Fruit fly (Drosophila melanogaster) whole organism, adult: ENCODE results near the gene CG32100.

ENCODE experiments used
- CG11617 ChIP-seq: fragments of 200-800 bp; sonication (Bioruptor generic); optimal IDR thresholded peaks from 2 replicates; lab custom pipeline; 2017; ENCODE audit warnings: mild to moderate bottlenecking, missing biosample characterization, missing genetic modification reagents, missing genetic modification characterization
- CG12768 ChIP-seq: fragments of 200-800 bp; sonication (Bioruptor generic); optimal IDR thresholded peaks from 2 replicates; lab custom pipeline; 2017; ENCODE audit warnings: missing biosample characterization, missing genetic modification characterization, mild to moderate bottlenecking, moderate library complexity, missing genetic modification reagents
- CG14711 ChIP-seq: fragments of 200-800 bp; sonication (Bioruptor generic); optimal IDR thresholded peaks from 2 replicates; lab custom pipeline; 2018; ENCODE audit warnings: missing biosample characterization, mild to moderate bottlenecking, missing genetic modification characterization, moderate library complexity
- CG1620 ChIP-seq: fragments of 200-800 bp; sonication (Bioruptor generic); optimal IDR thresholded peaks from 2 replicates; lab custom pipeline; 2016; ENCODE audit warnings: missing biosample characterization, missing genetic modification characterization
- CG33017 ChIP-seq: fragments of 200-800 bp; sonication (Bioruptor generic); optimal IDR thresholded peaks from 2 replicates; lab custom pipeline; 2018; ENCODE audit warnings: missing biosample characterization, mild to moderate bottlenecking, missing genetic modification characterization, moderate library complexity
- CG5204 ChIP-seq: fragments of 200-800 bp; sonication (Bioruptor generic); optimal IDR thresholded peaks from 2 replicates; lab custom pipeline; 2016; ENCODE audit warnings: missing biosample characterization, missing genetic modification characterization
- CG7045 ChIP-seq: fragments of 200-800 bp; sonication (Bioruptor generic); optimal IDR thresholded peaks from 2 replicates; lab custom pipeline; 2017; ENCODE audit warnings: missing biosample characterization, mild to moderate bottlenecking, missing genetic modification characterization
- CG7101 ChIP-seq: fragments of 200-800 bp; sonication (Bioruptor generic); optimal IDR thresholded peaks from 2 replicates; lab custom pipeline; 2018; ENCODE audit warnings: missing biosample characterization, mild to moderate bottlenecking, missing genetic modification characterization, moderate library complexity
- Clk ChIP-seq: fragments of 200-800 bp; sonication (Bioruptor generic); optimal IDR thresholded peaks from 2 replicates; lab custom pipeline; 2017; ENCODE audit warnings: missing biosample characterization, missing genetic modification characterization
- Crg-1 ChIP-seq: fragments of 200-800 bp; sonication (Bioruptor generic); optimal IDR thresholded peaks from 2 replicates; lab custom pipeline; 2016; ENCODE audit warnings: missing biosample characterization, missing genetic modification characterization
- Hr96 ChIP-seq: fragments of 200-800 bp; sonication (Bioruptor generic); optimal IDR thresholded peaks from 2 replicates; lab custom pipeline; 2016; ENCODE audit warnings: missing biosample characterization, missing genetic modification characterization
- Mnt ChIP-seq: fragments of 200-800 bp; sonication (Bioruptor generic); optimal IDR thresholded peaks from 2 replicates; lab custom pipeline; 2016; ENCODE audit warnings: missing biosample characterization, mild to moderate bottlenecking, missing genetic modification characterization
- bab1 ChIP-seq: fragments of 200-800 bp; sonication (Bioruptor generic); optimal IDR thresholded peaks from 3 replicates; lab custom pipeline; 2019; ENCODE audit warnings: missing biosample characterization, mild to moderate bottlenecking, missing genetic modification characterization, moderate library complexity
- cic ChIP-seq: fragments of 200-800 bp; sonication (Bioruptor generic); optimal IDR thresholded peaks from 2 replicates; lab custom pipeline; 2017; ENCODE audit warnings: missing biosample characterization, mild to moderate bottlenecking, missing genetic modification characterization, moderate library complexity
- cnc ChIP-seq, 2 experiments: fragments of >200 bp; optimal IDR thresholded peaks; 2 replicates each; lab custom pipeline; 2017
- kay ChIP-seq: fragments of 200-800 bp; sonication (Bioruptor generic); peaks from one replicate; lab custom pipeline; 2016; ENCODE audit warnings: missing biosample characterization, missing genetic modification characterization, borderline replicate concordance
- ovo ChIP-seq: fragments of 200-800 bp; sonication (Bioruptor generic); optimal IDR thresholded peaks from 2 replicates; lab custom pipeline; 2016; ENCODE audit warnings: missing biosample characterization, missing genetic modification characterization
- pad ChIP-seq: fragments of 200-800 bp; sonication (Bioruptor generic); optimal IDR thresholded peaks from 3 replicates; lab custom pipeline; 2017; ENCODE audit warnings: missing biosample characterization, missing genetic modification characterization, mild to moderate bottlenecking, moderate library complexity, missing genetic modification reagents
- tj ChIP-seq: fragments of 200-800 bp; sonication (Bioruptor generic); optimal IDR thresholded peaks from 3 replicates; lab custom pipeline; 2017; ENCODE audit warnings: missing biosample characterization, mild to moderate bottlenecking, missing genetic modification characterization, moderate library complexity
- toe ChIP-seq: fragments of 200-800 bp; sonication (Bioruptor generic); optimal IDR thresholded peaks from 2 replicates; lab custom pipeline; 2016; ENCODE audit warnings: missing biosample characterization, missing genetic modification characterization

CG32100 gene

DNA sequence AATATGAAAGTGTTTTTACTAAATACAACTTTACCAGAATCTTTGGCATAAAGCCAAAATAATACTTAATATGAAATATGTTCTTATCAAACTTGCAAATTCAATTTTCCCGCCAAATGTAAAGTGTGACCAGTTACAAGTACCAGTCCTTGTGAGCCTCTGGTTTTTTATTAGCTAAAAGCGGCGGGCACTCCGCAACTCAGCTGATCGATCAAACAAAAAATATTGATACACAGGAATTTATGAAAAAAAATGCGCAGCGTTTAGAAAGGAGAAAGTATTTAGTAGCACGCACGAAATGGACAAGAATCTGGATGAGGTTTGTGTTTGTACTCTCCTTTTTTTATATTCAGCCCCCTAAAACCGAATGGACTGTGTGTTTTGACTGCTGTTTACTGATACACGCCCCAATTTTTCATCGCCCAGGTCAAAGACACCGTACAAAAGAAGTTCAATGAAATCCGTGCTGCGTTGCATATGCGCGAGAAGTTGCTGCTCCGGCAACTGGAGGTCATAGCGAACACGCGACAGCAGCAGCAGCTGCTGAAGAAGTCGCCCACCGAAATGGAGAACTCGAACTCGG is at the start of gene CG32100:
Gene CG32100, plus strand, starts transcription at position 197 of the 583 bp plus-strand sequence.
- TF ChIP-seq CG1620 (GFP tag; lab: Kevin White, UChicago) (no peak), cic (no peak), CG7101 (tag; lab: Kevin White, UChicago) (no peak), CG5204 (GFP tag; lab: Kevin White, UChicago) (no peak), Mnt (GFP tag; lab: Kevin White, UChicago) (no peak), pad (no peak), tj (GFP tag; lab: Kevin White, UChicago) (no peak), ovo (GFP tag; lab: Kevin White, UChicago) (no peak), bab1 (GFP tag; lab: Kevin White, UChicago) (no peak), toe (GFP tag; lab: Kevin White, UChicago) (no peak), CG33017 (tag; lab: Kevin White, UChicago) (no peak), Clk (GFP tag; lab: Kevin White, UChicago) (no peak), CG14711 (tag; lab: Kevin White, UChicago) (no peak), CG7045 (GFP tag; lab: Kevin White, UChicago) (no peak)

DNA sequence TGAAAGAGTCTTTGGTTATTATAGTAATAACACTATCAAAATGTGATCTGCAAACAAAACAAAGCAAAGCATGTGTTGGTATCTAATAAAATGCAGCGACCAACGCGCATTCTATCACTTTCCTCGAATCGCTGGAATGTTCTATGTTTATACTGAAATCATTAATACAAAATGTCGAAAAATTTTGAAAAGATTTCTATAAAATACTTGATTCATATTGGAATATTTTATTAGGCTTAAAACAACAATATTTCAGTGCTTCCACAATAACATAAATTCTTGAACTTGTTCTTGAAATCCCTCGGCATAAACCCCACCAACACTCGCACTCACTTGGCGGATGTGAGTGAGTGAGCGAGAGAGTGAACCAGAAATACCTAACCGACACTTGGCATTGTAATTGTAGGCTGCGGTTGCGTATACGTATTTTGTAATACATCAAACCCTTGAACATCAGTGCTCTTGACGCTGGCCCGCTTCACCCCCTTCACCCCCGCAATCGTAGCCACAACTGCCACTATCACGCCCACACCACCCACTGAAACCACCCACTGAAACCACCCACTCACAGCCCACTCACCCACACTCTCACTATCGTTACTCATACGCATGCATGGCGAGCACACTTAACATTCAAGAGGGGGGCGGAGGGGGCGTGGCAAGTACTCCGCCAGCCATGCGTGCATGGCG is 44.2 kb upstream of the CG32100 start:
- peak; percentile 9 for TF ChIP-seq Hr96 (GFP tag; lab: Kevin White, UChicago)
- peak; percentile 12 for TF ChIP-seq toe (GFP tag; lab: Kevin White, UChicago)
- no peak for TF ChIP-seq CG7045 (GFP tag; lab: Kevin White, UChicago)
- TF ChIP-seq CG12768 (GFP tag; lab: Kevin White, UChicago) = no peak
- TF ChIP-seq CG7101 (tag; lab: Kevin White, UChicago) = peak; percentile 28
- TF ChIP-seq CG11617 = no peak
- TF ChIP-seq kay (GFP tag; lab: Kevin White, UChicago) = peak; percentile 49
- no peak for TF ChIP-seq cic
- no peak for TF ChIP-seq CG14711 (tag; lab: Kevin White, UChicago)
- TF ChIP-seq Clk (GFP tag; lab: Kevin White, UChicago) = no peak
- peak; percentile 12 for TF ChIP-seq CG33017 (tag; lab: Kevin White, UChicago)
- no peak for TF ChIP-seq cnc (optimal IDR thresholded peaks at IDR 0.05; lab: Kevin White, UChicago)
- TF ChIP-seq ovo (GFP tag; lab: Kevin White, UChicago) = no peak
- no peak for TF ChIP-seq Crg-1 (GFP tag; lab: Kevin White, UChicago)
- TF ChIP-seq pad = no peak
- TF ChIP-seq CG5204 (GFP tag; lab: Kevin White, UChicago) = no peak
- no peak for TF ChIP-seq bab1 (GFP tag; lab: Kevin White, UChicago)
- no peak for TF ChIP-seq CG1620 (GFP tag; lab: Kevin White, UChicago)
- TF ChIP-seq Mnt (GFP tag; lab: Kevin White, UChicago) = no peak
- TF ChIP-seq tj (GFP tag; lab: Kevin White, UChicago) = no peak

DNA sequence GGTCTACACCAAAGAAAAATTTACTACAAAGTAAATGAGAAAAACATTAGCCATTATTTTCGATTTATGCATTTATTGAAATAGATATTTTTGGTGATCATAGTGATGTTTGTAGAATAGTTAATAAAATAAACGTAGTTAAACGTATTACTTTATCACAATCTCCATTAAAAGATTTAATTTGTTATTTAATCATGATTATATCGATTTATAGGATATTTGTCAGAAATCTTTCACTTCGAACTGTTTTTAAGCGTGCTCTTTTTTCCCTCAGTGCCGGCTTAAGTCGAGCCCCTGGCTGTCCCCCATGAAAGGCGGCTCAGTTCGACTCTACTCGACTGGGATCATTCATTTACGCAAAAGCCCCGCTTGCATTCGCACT is 43.7 kb upstream of the CG32100 start:
- TF ChIP-seq Hr96 (GFP tag; lab: Kevin White, UChicago) (no peak), kay (GFP tag; lab: Kevin White, UChicago) (no peak), CG14711 (tag; lab: Kevin White, UChicago) (peak; percentile 8), tj (GFP tag; lab: Kevin White, UChicago) (no peak)

DNA sequence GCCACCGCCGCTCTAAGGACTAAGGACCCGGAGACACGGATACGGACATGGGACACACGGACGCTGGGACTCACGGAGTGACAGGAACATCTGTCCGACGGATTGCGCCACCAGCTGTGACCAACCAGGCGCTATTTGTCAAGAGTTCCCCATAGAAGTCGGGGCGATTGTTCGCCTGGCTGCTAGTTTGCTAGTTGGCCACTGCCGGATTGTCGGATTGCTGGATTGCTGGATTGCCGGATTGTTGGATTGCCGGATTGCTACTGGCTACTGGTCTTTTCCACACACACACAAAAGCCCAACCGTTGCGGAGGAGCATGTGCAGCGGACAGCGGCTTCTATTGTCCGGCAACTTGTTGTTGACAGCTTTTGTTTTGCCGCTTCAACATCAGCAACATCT is 40.1 kb upstream of the CG32100 start:
- TF ChIP-seq bab1 (GFP tag; lab: Kevin White, UChicago) (no peak), kay (GFP tag; lab: Kevin White, UChicago) (no peak), toe (GFP tag; lab: Kevin White, UChicago) (no peak), Clk (GFP tag; lab: Kevin White, UChicago) (no peak), cic (no peak), Mnt (GFP tag; lab: Kevin White, UChicago) (no peak), CG12768 (GFP tag; lab: Kevin White, UChicago) (no peak), pad (no peak), ovo (GFP tag; lab: Kevin White, UChicago) (no peak), CG7045 (GFP tag; lab: Kevin White, UChicago) (no peak), Crg-1 (GFP tag; lab: Kevin White, UChicago) (no peak), tj (GFP tag; lab: Kevin White, UChicago) (no peak), CG33017 (tag; lab: Kevin White, UChicago) (no peak), CG7101 (tag; lab: Kevin White, UChicago) (no peak)

DNA sequence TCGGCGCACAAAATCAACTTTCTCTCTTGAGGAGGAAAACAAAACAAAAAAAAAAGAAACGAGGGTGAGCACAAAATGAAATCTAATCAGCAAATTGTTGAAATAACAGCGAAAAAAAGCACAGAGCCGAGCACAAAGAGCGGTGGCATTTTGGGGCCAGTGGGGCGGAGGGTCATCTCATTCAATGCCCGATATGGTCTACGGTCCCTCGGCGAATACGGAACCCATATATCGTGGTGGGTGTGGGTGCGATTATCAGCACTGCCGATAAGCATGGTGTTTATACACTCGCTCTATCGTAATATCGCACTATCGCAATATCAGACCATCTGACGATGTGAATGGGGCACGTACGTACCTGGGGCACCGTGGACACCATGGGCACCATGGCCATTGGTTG is 8.6 kb upstream of the CG32100 start:
- TF ChIP-seq Clk (GFP tag; lab: Kevin White, UChicago) = no peak
- TF ChIP-seq Hr96 (GFP tag; lab: Kevin White, UChicago) = peak; percentile 12
- no peak for TF ChIP-seq CG14711 (tag; lab: Kevin White, UChicago)
- no peak for TF ChIP-seq CG7101 (tag; lab: Kevin White, UChicago)
- no peak for TF ChIP-seq pad
- peak; percentile 44 for TF ChIP-seq CG12768 (GFP tag; lab: Kevin White, UChicago)
- peak; percentile 93 for TF ChIP-seq cic
- peak; percentile 6 for TF ChIP-seq ovo (GFP tag; lab: Kevin White, UChicago)
- TF ChIP-seq Crg-1 (GFP tag; lab: Kevin White, UChicago) = no peak
- peak; percentile 9 for TF ChIP-seq Mnt (GFP tag; lab: Kevin White, UChicago)
- peak; percentile 17 for TF ChIP-seq CG33017 (tag; lab: Kevin White, UChicago)
